Fruit fly (Drosophila melanogaster) ovary, adult (tissue): ENCODE measurements around the gene CG7465.

Experiments used
- CG17801 ChIP-seq: fragments of 200-800 bp; optimal IDR thresholded peaks from 2 replicates; lab custom pipeline; 2019; ENCODE audit warnings: missing biosample characterization, mild to moderate bottlenecking, missing genetic modification characterization, moderate library complexity; ENCODE audit not compliant: partially characterized antibody

The CG7465 gene

dm6 chr3L:4510317-4510716 is 30.2 kb downstream of the CG7465 start:
- TF ChIP-seq CG17801 = no peak

dm6 chr3L:4516378-4516777 is 36.3 kb downstream of the CG7465 start:
- no peak for TF ChIP-seq CG17801

dm6 chr3L:4519417-4519931 is 39.4 kb downstream of the CG7465 start:
- TF ChIP-seq CG17801 = no peak

- no peak for TF ChIP-seq CG17801
These were observed 41.7 kb downstream of the CG7465 start for dm6 chr3L:4521809-4522208.
